Worm (Caenorhabditis elegans) whole organism, L4/young adult: Measurements from ENCODE around the gene srh-244.

Experiments used
- W03F9.2 ChIP-seq: fragments of 150-350 bp; optimal IDR thresholded peaks from 2 replicates; lab custom pipeline; 2014; ENCODE audit warnings: missing biosample characterization, missing genetic modification characterization
- dao-5 ChIP-seq: sonication (generic microtip); optimal IDR thresholded peaks from 2 replicates; lab custom pipeline; 2016; ENCODE audit warnings: missing genotype, missing genetic modification characterization, moderate library complexity, missing compliant biosample characterization

DNA sequence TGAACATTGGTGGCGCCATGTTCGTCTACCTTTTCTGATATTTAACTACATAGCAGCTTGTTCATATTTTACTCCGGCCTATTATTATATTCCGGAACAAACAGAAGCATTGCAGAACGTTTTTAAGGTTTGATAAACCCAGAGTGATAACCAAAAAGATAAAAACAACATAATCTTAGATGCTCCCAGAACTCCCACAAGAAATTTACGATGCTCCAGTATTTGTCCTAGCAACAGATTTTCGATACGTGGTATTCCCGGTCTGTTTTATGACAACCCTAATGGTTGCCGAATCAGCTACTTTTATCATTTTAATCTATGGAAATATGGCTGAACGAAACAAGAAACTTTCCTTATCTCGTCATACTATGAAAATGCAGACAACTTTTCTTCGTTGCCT, 10.0 kb downstream of the srh-244 start:
- TF ChIP-seq W03F9.2 (tag; lab: Kevin White, UChicago), result no peak
- no peak for TF ChIP-seq dao-5 (tag; lab: Kevin White, UChicago)
